Worm (Caenorhabditis elegans): Measurements from ENCODE around the gene efn-2.

- TF ChIP-seq R02D3.7 (tag; optimal IDR thresholded peaks at IDR 0.05) (no peak), unc-62 (GFP tag; optimal IDR thresholded peaks at IDR 0.05) (no peak), lin-13 (GFP tag; optimal IDR thresholded peaks at IDR 0.05) (no peak), skn-1 (tag; optimal IDR thresholded peaks at IDR 0.05) (no peak)
Observed at ce11 chrIV:10584237-10584636, 8.1 kb downstream of the efn-2 start, which contains the start of gene oac-8.
